Worm (Caenorhabditis elegans): ENCODE measurements around the gene msrp-7.

Gene msrp-7

DNA sequence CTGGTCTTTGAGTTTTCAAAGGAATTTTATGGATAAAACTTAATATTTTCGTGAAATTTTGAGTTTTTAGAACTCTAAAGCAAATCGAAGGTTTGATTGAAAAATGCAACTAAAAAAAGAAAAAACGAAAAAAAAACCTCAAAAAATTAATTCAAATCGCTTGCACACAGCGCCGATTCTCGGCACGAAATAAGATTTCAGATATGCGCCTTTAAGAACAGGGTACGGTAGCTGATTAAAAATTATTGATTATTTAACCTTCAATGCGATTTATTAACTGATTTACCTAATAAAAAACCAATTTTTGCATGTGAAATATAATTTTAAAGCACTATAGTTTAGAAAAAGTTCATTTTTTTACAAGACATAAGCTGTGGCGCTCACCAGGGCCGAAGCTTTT, 42.1 kb downstream of the msrp-7 start:
- no peak for TF ChIP-seq nhr-12 (tag; optimal IDR thresholded peaks at IDR 0.05)
- TF ChIP-seq unc-39 (tag; optimal IDR thresholded peaks at IDR 0.05) = no peak
- no peak for TF ChIP-seq sptf-1 (tag; optimal IDR thresholded peaks at IDR 0.05)
- TF ChIP-seq unc-120 (tag; optimal IDR thresholded peaks at IDR 0.05; ENCODE audit: poor library complexity, severe bottlenecking) = no peak
- TF ChIP-seq lin-13 (tag; optimal IDR thresholded peaks at IDR 0.05) = no peak
- TF ChIP-seq elt-3 (tag; optimal IDR thresholded peaks at IDR 0.05) = no peak
- no peak for TF ChIP-seq nhr-2 (tag; optimal IDR thresholded peaks at IDR 0.05)
- TF ChIP-seq flh-1 (GFP tag; optimal IDR thresholded peaks at IDR 0.05) = no peak
- TF ChIP-seq nhr-237 (tag; optimal IDR thresholded peaks at IDR 0.05) = no peak
- no peak for TF ChIP-seq tbx-8 (GFP tag; optimal IDR thresholded peaks at IDR 0.05)
- TF ChIP-seq nhr-28 (tag; optimal IDR thresholded peaks at IDR 0.05) = no peak
- no peak for TF ChIP-seq drap-1 (GFP tag; optimal IDR thresholded peaks at IDR 0.05)
- TF ChIP-seq zip-8 (tag; optimal IDR thresholded peaks at IDR 0.05) = no peak
- TF ChIP-seq lsy-2 (tag; optimal IDR thresholded peaks at IDR 0.05) = no peak
- no peak for TF ChIP-seq unc-62 (GFP tag; optimal IDR thresholded peaks at IDR 0.05)
- TF ChIP-seq ceh-43 (GFP tag; optimal IDR thresholded peaks at IDR 0.05) = no peak

DNA sequence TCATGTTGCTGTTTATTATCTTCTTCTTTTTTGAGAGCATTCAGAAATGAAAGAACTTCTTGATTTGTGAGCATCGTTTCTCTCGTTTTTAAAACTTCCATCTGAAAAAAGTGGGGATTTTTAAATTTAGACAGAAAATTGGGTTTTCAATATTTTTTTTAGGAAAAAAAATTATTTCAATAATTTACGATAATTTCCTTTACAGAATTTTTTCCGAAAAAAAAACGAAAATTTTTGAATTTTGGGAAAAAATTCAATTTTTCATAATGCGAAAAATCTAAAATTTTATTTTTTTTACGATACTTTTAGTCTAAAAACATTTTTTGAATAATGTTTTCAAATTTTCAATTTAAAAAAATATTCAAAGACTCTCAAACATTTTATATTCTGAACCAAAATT, 46.3 kb downstream of the msrp-7 start, which contains the start of gene M106.7:
Gene M106.7, minus strand, starts transcription at position 101 of the 400 bp plus-strand sequence.
- TF ChIP-seq flh-1 (GFP tag; optimal IDR thresholded peaks at IDR 0.05) (no peak), nhr-2 (tag; optimal IDR thresholded peaks at IDR 0.05) (no peak), elt-1 (tag; optimal IDR thresholded peaks at IDR 0.05; ENCODE audit: borderline replicate concordance, insufficient read depth) (no peak)

DNA sequence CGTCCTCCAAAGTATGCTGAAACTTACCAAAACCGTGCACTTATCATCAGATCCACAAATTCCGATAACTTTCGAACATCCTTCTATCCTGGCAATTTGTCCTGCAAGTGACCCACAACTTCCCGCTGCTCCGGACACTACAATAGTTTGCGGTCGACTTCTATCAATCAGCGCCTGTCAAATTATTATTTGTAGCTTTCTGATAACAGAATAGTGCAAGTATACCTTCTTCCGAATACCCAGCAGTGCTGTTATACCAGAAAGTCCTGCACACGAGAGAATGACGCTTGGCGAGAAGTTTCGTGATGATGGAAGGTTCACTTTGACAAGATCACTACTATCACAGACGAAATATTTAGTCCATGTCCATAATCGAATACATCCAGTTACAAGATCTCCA, 48.6 kb downstream of the msrp-7 start:
- TF ChIP-seq pha-4 (tag; optimal IDR thresholded peaks at IDR 0.05) (no peak), nhr-12 (tag; optimal IDR thresholded peaks at IDR 0.05) (no peak)

DNA sequence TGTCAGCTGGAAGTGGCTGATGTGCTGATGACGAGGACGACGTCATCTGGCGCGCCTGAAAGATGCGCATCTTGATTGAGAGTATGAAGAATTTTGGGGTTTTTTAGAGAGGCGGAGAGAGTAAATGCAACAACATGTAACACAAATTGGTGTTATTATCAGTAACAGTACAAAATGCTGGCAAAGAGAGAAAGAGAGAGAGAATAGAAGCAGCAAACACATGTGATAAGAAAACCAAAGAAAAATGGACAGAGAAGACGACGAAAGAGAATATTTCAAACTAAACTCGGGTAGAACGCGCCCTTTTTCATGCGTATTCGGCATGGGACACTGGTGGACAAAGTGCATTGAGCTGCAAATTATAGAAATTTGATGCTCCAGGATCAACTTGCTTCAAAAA, 50.0 kb downstream of the msrp-7 start, which contains the start of gene M106.3:
Gene M106.3, minus strand, starts transcription at position 70 of the 400 bp plus-strand sequence.
- TF ChIP-seq ceh-83 (GFP tag; optimal IDR thresholded peaks at IDR 0.05) (no peak), lin-13 (tag; optimal IDR thresholded peaks at IDR 0.05) (no peak), nhr-237 (tag; optimal IDR thresholded peaks at IDR 0.05) (no peak), mab-5 (tag; optimal IDR thresholded peaks at IDR 0.05) (no peak), M03D4.4 (tag; optimal IDR thresholded peaks at IDR 0.05) (no peak), unc-120 (tag; optimal IDR thresholded peaks at IDR 0.05; ENCODE audit: poor library complexity, severe bottlenecking) (no peak), mep-1 (tag; optimal IDR thresholded peaks at IDR 0.05) (no peak), ceh-39 (tag; optimal IDR thresholded peaks at IDR 0.05) (no peak), elt-1 (tag; optimal IDR thresholded peaks at IDR 0.05; ENCODE audit: borderline replicate concordance, insufficient read depth) (no peak), sem-2 (GFP tag; optimal IDR thresholded peaks at IDR 0.05) (no peak), mls-2 (tag; optimal IDR thresholded peaks at IDR 0.05) (no peak), nhr-2 (tag; optimal IDR thresholded peaks at IDR 0.05) (no peak), bed-3 (GFP tag; optimal IDR thresholded peaks at IDR 0.05) (no peak), lsy-2 (tag; optimal IDR thresholded peaks at IDR 0.05) (no peak)

DNA sequence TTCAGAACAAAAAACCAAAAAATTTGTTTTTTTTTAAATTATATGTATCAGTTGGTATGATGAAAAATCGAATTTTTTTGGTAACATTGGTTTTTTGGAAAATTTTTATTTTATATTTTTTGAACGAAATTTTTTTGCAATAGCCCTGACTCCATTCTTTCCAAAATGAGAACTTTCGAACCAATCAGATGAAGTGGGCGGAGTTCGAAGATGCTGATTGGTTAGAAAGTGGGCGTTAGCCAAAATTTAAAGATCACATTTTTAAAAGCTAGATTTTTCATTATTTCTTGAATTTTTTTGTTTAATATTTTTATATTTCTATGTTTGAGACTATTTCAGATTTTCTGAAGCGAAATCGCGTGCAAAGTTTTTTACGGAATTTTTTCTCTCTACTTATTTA, 50.5 kb downstream of the msrp-7 start:
- TF ChIP-seq mls-2 (tag; optimal IDR thresholded peaks at IDR 0.05) = no peak
- TF ChIP-seq unc-120 (tag; optimal IDR thresholded peaks at IDR 0.05; ENCODE audit: poor library complexity, severe bottlenecking) = no peak
- no peak for TF ChIP-seq lin-32 (GFP tag; optimal IDR thresholded peaks at IDR 0.05)
- no peak for TF ChIP-seq zip-8 (tag; optimal IDR thresholded peaks at IDR 0.05)
- TF ChIP-seq sptf-1 (tag; optimal IDR thresholded peaks at IDR 0.05) = no peak
- no peak for TF ChIP-seq elt-3 (tag; optimal IDR thresholded peaks at IDR 0.05)
- no peak for TF ChIP-seq nhr-2 (tag; optimal IDR thresholded peaks at IDR 0.05)
- no peak for TF ChIP-seq sem-2 (GFP tag; optimal IDR thresholded peaks at IDR 0.05)
- no peak for TF ChIP-seq ceh-43 (GFP tag; optimal IDR thresholded peaks at IDR 0.05)
- no peak for TF ChIP-seq cnd-1 (tag; optimal IDR thresholded peaks at IDR 0.05)
- TF ChIP-seq elt-1 (tag; optimal IDR thresholded peaks at IDR 0.05; ENCODE audit: borderline replicate concordance, insufficient read depth) = no peak
- no peak for TF ChIP-seq unc-39 (tag; optimal IDR thresholded peaks at IDR 0.05)
- no peak for TF ChIP-seq nhr-12 (tag; optimal IDR thresholded peaks at IDR 0.05)
- TF ChIP-seq pha-4 (tag; optimal IDR thresholded peaks at IDR 0.05) = no peak

All from whole organism, mixed stage, embryonic.